Worm (Caenorhabditis elegans) whole organism, L2 larva: ENCODE results near the gene T10B5.7.

Source experiments
- elt-3 ChIP-seq: sonication (generic microtip); optimal IDR thresholded peaks from 2 replicates; lab custom pipeline; 2017; ENCODE audit warnings: missing biosample characterization, missing genetic modification characterization
- lin-39 ChIP-seq: fragments of 150-350 bp; optimal IDR thresholded peaks from 2 replicates; lab custom pipeline; 2014; ENCODE audit warnings: missing biosample characterization, missing genetic modification reagents, missing genetic modification characterization
- nhr-11 ChIP-seq: fragments of 150-350 bp; optimal IDR thresholded peaks from 2 replicates; lab custom pipeline; 2014; ENCODE audit warnings: missing biosample characterization, missing genetic modification characterization
- nhr-129 ChIP-seq: fragments of 150-350 bp; optimal IDR thresholded peaks from 2 replicates; lab custom pipeline; 2014; ENCODE audit warnings: missing biosample characterization, missing genetic modification characterization
- snpc-4 ChIP-seq: fragments of 150-350 bp; optimal IDR thresholded peaks from 2 replicates; lab custom pipeline; 2014; ENCODE audit warnings: missing biosample characterization, missing genetic modification characterization
- ztf-1 ChIP-seq: fragments of 200-800 bp; sonication (Bioruptor generic); conservative IDR thresholded peaks from 2 replicates; pipeline ENCODE4 v1.3.6; 2022; ENCODE audit warnings: missing genetic modification characterization, missing compliant biosample characterization

DNA sequence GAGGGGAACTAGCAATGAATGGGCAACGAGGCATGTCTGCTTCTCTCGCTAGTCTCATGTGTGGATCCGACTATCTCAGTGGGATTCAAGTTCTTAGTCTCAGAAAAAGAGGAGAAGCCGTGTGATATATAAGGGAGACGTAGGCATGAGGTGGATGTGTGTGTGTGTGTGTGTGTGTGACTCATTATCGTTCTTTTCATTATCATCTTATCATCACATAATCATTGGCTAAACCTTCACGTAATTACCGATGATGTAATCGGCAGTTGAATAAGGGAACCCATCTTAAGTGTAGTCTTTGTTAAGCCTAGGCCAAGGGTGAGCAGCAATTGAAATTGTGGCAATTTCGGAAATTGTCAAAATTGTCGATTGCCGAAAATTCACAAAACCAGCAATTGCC is 16.0 kb upstream of the T10B5.7 start, which contains the start of gene Y32G9B.1:
- TF ChIP-seq lin-39 (no peak), elt-3 (tag; lab: Kevin White, UChicago) (no peak), ztf-1 (GFP tag; lab: Robert Waterston, UW) (no peak), snpc-4 (no peak), nhr-129 (no peak), nhr-11 (no peak)
